Worm (Caenorhabditis elegans) whole organism, L4 larva: Measurements from ENCODE around the gene pqn-16.
A peak's percentile ranks its signal among the peaks of the same experiment; 100 is the strongest.

ENCODE experiments used
- F26F4.8 ChIP-seq: fragments of 200-800 bp; sonication (Bioruptor generic); conservative IDR thresholded peaks from 2 replicates; pipeline ENCODE4 v1.3.6; 2022; ENCODE audit warnings: missing genetic modification characterization, missing compliant biosample characterization
- F37D6.2 ChIP-seq: sonication (generic microtip); optimal IDR thresholded peaks from 2 replicates; lab custom pipeline; 2016; ENCODE audit warnings: mild to moderate bottlenecking, missing genetic modification characterization, missing compliant biosample characterization
- F49E8.2 ChIP-seq: sonication (generic microtip); optimal IDR thresholded peaks from 2 replicates; lab custom pipeline; 2016; ENCODE audit warnings: missing compliant biosample characterization, mild to moderate bottlenecking, missing genetic modification characterization, borderline replicate concordance
- Y48G9A.11 ChIP-seq: fragments of 200-800 bp; sonication (Bioruptor generic); IDR thresholded peaks from 2 replicates; pipeline ENCODE4 v1.3.6; 2022; ENCODE audit warnings: missing genetic modification reagents, missing genetic modification characterization, missing compliant biosample characterization
- ZK546.5 ChIP-seq, 2 experiments: sonication (generic microtip); optimal IDR thresholded peaks; 2 replicates each; lab custom pipeline; 2017; ENCODE audit warnings: missing biosample characterization in 2 of 2, missing genetic modification characterization in 2 of 2
- aha-1 ChIP-seq: fragments of 150-350 bp; peaks from one replicate; lab custom pipeline; 2014; ENCODE audit warnings: missing biosample characterization, missing genetic modification characterization
- ama-1 ChIP-seq: fragments of 150-350 bp; optimal IDR thresholded peaks from 2 replicates; lab custom pipeline; 2014; ENCODE audit warnings: inconsistent platforms, mixed read lengths
- arid-1 ChIP-seq: fragments of 200-800 bp; sonication (Bioruptor generic); conservative IDR thresholded peaks from 2 replicates; pipeline ENCODE4 v1.3.6; 2022; ENCODE audit warnings: missing genetic modification reagents, missing genetic modification characterization, missing compliant biosample characterization
- attf-4 ChIP-seq: sonication (generic microtip); optimal IDR thresholded peaks from 3 replicates; lab custom pipeline; 2017; ENCODE audit warnings: missing biosample characterization, missing genetic modification characterization
- ceh-62 ChIP-seq: sonication (generic microtip); optimal IDR thresholded peaks from 2 replicates; lab custom pipeline; 2017; ENCODE audit warnings: missing biosample characterization, missing genetic modification characterization
- ceh-82 ChIP-seq: sonication (generic microtip); optimal IDR thresholded peaks from 2 replicates; lab custom pipeline; 2017; ENCODE audit warnings: missing biosample characterization, missing genetic modification characterization
- ces-1 ChIP-seq: fragments of 150-350 bp; sonication (generic microtip); optimal IDR thresholded peaks from 4 replicates; lab custom pipeline; 2014; ENCODE audit warnings: missing biosample characterization, missing genetic modification reagents, missing genetic modification characterization
- ctbp-1 ChIP-seq: fragments of 200-800 bp; sonication (Bioruptor generic); IDR thresholded peaks from 2 replicates; pipeline ENCODE4 v1.3.6; 2022; ENCODE audit warnings: missing genetic modification reagents, missing genetic modification characterization, missing compliant biosample characterization
- dmd-6 ChIP-seq: fragments of 200-800 bp; sonication (Bioruptor generic); IDR thresholded peaks from 2 replicates; pipeline ENCODE4 v1.3.6; 2022; ENCODE audit warnings: missing genetic modification reagents, missing genetic modification characterization, missing compliant biosample characterization
- dve-1 ChIP-seq: sonication (generic microtip); optimal IDR thresholded peaks from 2 replicates; lab custom pipeline; 2017; ENCODE audit warnings: antibody characterized with exemption, mild to moderate bottlenecking, missing genetic modification characterization, missing compliant biosample characterization; ENCODE audit not compliant: insufficient read depth
- egl-27 ChIP-seq: sonication (generic microtip); optimal IDR thresholded peaks from 3 replicates; lab custom pipeline; 2017; ENCODE audit warnings: missing biosample characterization, missing genetic modification reagents, missing genetic modification characterization
- egl-43 ChIP-seq: fragments of 200-800 bp; sonication (Bioruptor generic); IDR thresholded peaks from 2 replicates; pipeline ENCODE4 v1.3.6; 2022; ENCODE audit warnings: missing genetic modification reagents, missing genetic modification characterization, missing compliant biosample characterization
- fkh-10 ChIP-seq: fragments of 150-350 bp; optimal IDR thresholded peaks from 2 replicates; lab custom pipeline; 2014; ENCODE audit warnings: missing biosample characterization, missing genetic modification reagents, missing genetic modification characterization
- fos-1 ChIP-seq: fragments of 150-350 bp; optimal IDR thresholded peaks from 2 replicates; lab custom pipeline; 2014; ENCODE audit warnings: missing biosample characterization, missing genetic modification characterization
- hlh-11 ChIP-seq: fragments of 200-800 bp; sonication (Bioruptor generic); optimal IDR thresholded peaks from 2 replicates; lab custom pipeline; 2018; ENCODE audit warnings: mild to moderate bottlenecking, missing genetic modification characterization, missing compliant biosample characterization
- hlh-30 ChIP-seq: sonication (generic microtip); optimal IDR thresholded peaks from 2 replicates; lab custom pipeline; 2017; ENCODE audit warnings: antibody characterized with exemption, mild to moderate bottlenecking, missing genetic modification characterization, missing compliant biosample characterization; ENCODE audit not compliant: insufficient read depth
- hmg-1.1 ChIP-seq: fragments of 200-800 bp; sonication (Bioruptor generic); IDR thresholded peaks from 2 replicates; pipeline ENCODE4 v1.3.6; 2022; ENCODE audit warnings: missing genetic modification reagents, missing genetic modification characterization, missing compliant biosample characterization
- lim-7 ChIP-seq: fragments of 200-800 bp; sonication (Bioruptor generic); IDR thresholded peaks from 2 replicates; pipeline ENCODE4 v1.3.6; 2022; ENCODE audit warnings: missing genetic modification characterization, missing compliant biosample characterization
- mxl-2 ChIP-seq: fragments of 200-800 bp; sonication (Bioruptor generic); conservative IDR thresholded peaks from 2 replicates; pipeline ENCODE4 v1.3.6; 2022; ENCODE audit warnings: missing genetic modification reagents, missing genetic modification characterization, missing compliant biosample characterization
- nhr-11 ChIP-seq: fragments of 150-350 bp; optimal IDR thresholded peaks from 2 replicates; lab custom pipeline; 2014; ENCODE audit warnings: missing biosample characterization, missing genetic modification characterization
- nhr-237 ChIP-seq: sonication (generic microtip); optimal IDR thresholded peaks from 2 replicates; lab custom pipeline; 2017; ENCODE audit warnings: missing biosample characterization, missing genetic modification characterization
- nhr-28 ChIP-seq: fragments of 150-350 bp; optimal IDR thresholded peaks from 2 replicates; lab custom pipeline; 2014; ENCODE audit warnings: missing biosample characterization, missing genetic modification characterization
- nhr-42 ChIP-seq: fragments of 200-800 bp; sonication (Bioruptor generic); IDR thresholded peaks from 2 replicates; pipeline ENCODE4 v1.3.6; 2022; ENCODE audit warnings: missing genetic modification characterization, missing compliant biosample characterization
- nhr-48 ChIP-seq: sonication (generic microtip); optimal IDR thresholded peaks from 2 replicates; lab custom pipeline; 2016; ENCODE audit warnings: mild to moderate bottlenecking, missing genetic modification characterization, missing compliant biosample characterization
- nhr-77 ChIP-seq: fragments of 150-350 bp; optimal IDR thresholded peaks from 2 replicates; lab custom pipeline; 2014; ENCODE audit warnings: missing biosample characterization, missing genetic modification characterization
- pha-4 ChIP-seq, 2 experiments: fragments of 150-350 bp in 1 of 2; fragments of 200-800 bp in 1 of 2; sonication (Bioruptor generic) in 1 of 2; IDR thresholded peaks in 1 of 2; optimal IDR thresholded peaks in 1 of 2; 2 replicates each; pipeline versions ENCODE4 v1.3.6 to Lab custom; 2014 to 2022; ENCODE audit warnings: missing genetic modification characterization in 2 of 2, missing genetic modification reagents in 2 of 2, missing biosample characterization in 1 of 2, missing compliant biosample characterization in 1 of 2
- php-3 ChIP-seq: fragments of 200-800 bp; sonication (Bioruptor generic); IDR thresholded peaks from 2 replicates; pipeline ENCODE4 v1.3.6; 2022; ENCODE audit warnings: missing genetic modification reagents, missing genetic modification characterization, missing compliant biosample characterization
- pqm-1 ChIP-seq: sonication (generic microtip); optimal IDR thresholded peaks from 2 replicates; lab custom pipeline; 2017; ENCODE audit warnings: missing biosample characterization, missing genetic modification characterization
- skn-1 ChIP-seq: fragments of 150-350 bp; optimal IDR thresholded peaks from 2 replicates; lab custom pipeline; 2014; ENCODE audit warnings: missing biosample characterization, missing genetic modification characterization
- snpc-1.2 ChIP-seq: fragments of 200-800 bp; sonication (Bioruptor generic); IDR thresholded peaks from 2 replicates; pipeline ENCODE4 v1.3.6; 2022; ENCODE audit warnings: missing genetic modification reagents, missing genetic modification characterization, missing compliant biosample characterization
- spr-1 ChIP-seq: sonication (generic microtip); optimal IDR thresholded peaks from 2 replicates; lab custom pipeline; 2016; ENCODE audit warnings: mild to moderate bottlenecking, missing genetic modification characterization, missing compliant biosample characterization
- tag-97 ChIP-seq: fragments of 200-800 bp; sonication (Bioruptor generic); IDR thresholded peaks from 2 replicates; pipeline ENCODE4 v1.3.6; 2022; ENCODE audit warnings: missing genetic modification characterization, missing compliant biosample characterization
- tra-1 ChIP-seq: fragments of 200-800 bp; sonication (Bioruptor generic); IDR thresholded peaks from 2 replicates; pipeline ENCODE4 v1.3.6; 2022; ENCODE audit warnings: missing genetic modification reagents, missing genetic modification characterization, missing compliant biosample characterization
- unc-62 ChIP-seq, 3 experiments: fragments of 150-350 bp in 1 of 3; sonication (generic microtip); optimal IDR thresholded peaks in 2 of 3; peaks in 1 of 3; 1 replicate in 1 of 3; 2 replicates in 2 of 3; lab custom pipeline; 2014 to 2017; ENCODE audit warnings: missing biosample characterization in 3 of 3, missing genetic modification characterization in 3 of 3, missing genetic modification reagents in 3 of 3, missing genotype in 1 of 3
- vab-7 ChIP-seq: fragments of 200-800 bp; sonication (Bioruptor generic); IDR thresholded peaks from 2 replicates; pipeline ENCODE4 v1.3.6; 2022; ENCODE audit warnings: missing genetic modification reagents, missing genetic modification characterization, missing compliant biosample characterization
- zfp-3 ChIP-seq: fragments of 200-800 bp; sonication (Bioruptor generic); conservative IDR thresholded peaks from 2 replicates; pipeline ENCODE4 v1.3.6; 2022; ENCODE audit warnings: missing genetic modification reagents, missing genetic modification characterization, missing compliant biosample characterization
- zip-11 ChIP-seq: fragments of 200-800 bp; sonication (Bioruptor generic); IDR thresholded peaks from 2 replicates; pipeline ENCODE4 v1.3.6; 2022; ENCODE audit warnings: missing genetic modification characterization, missing compliant biosample characterization
- zip-2 ChIP-seq: fragments of 150-350 bp; optimal IDR thresholded peaks from 2 replicates; lab custom pipeline; 2014; ENCODE audit warnings: missing biosample characterization, missing genetic modification characterization
- ztf-11 ChIP-seq: fragments of 150-350 bp; optimal IDR thresholded peaks from 2 replicates; lab custom pipeline; 2014; ENCODE audit warnings: missing biosample characterization, missing genetic modification characterization

Gene pqn-16

DNA sequence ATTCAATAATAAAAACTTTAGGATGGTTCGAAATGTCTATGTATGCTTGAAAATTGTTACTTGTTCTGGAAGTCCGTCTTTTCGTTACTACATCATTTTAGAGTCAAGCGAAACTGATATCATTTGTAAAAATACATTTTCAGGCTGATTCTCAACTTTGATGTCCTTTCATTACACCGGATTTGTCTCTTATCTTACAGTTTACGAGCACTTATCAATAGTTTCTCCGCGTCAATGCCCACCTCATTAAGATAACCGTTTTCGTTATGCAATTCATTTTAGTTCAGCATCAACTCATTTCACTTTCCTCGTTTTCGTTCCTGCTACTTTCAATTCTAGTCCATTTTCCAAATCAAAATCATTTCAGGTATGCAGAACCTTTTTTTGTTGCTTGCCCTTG lies 28.8 kb downstream of the pqn-16 start, which contains the start of gene asp-2 (continued):
- TF ChIP-seq pha-4 (GFP tag; IDR thresholded peaks at IDR 0.05; lab: Robert Waterston, UW) (no peak), pha-4 (tag; optimal IDR thresholded peaks at IDR 0.05; lab: Kevin White, UChicago) (no peak), ceh-62 (tag; lab: Kevin White, UChicago) (no peak), arid-1 (GFP tag; lab: Robert Waterston, UW) (no peak), F37D6.2 (tag; lab: Kevin White, UChicago) (no peak), nhr-48 (tag; lab: Kevin White, UChicago) (no peak), mxl-2 (GFP tag; lab: Robert Waterston, UW) (no peak), dve-1 (tag; lab: Kevin White, UChicago) (peak; percentile 74), ZK546.5 (tag; optimal IDR thresholded peaks at IDR 0.05; lab: Kevin White, UChicago) (no peak), spr-1 (tag; lab: Kevin White, UChicago) (no peak), zip-2 (tag; lab: Kevin White, UChicago) (no peak), pqm-1 (tag; lab: Kevin White, UChicago) (peak; percentile 95), hlh-11 (peak; percentile 57), lim-7 (GFP tag; lab: Robert Waterston, UW) (no peak), vab-7 (GFP tag; lab: Robert Waterston, UW) (no peak), zip-11 (no peak), F49E8.2 (tag; lab: Kevin White, UChicago) (no peak), aha-1 (no peak), ces-1 (GFP tag; lab: Kevin White, UChicago) (no peak), egl-27 (no peak), tra-1 (GFP tag; lab: Robert Waterston, UW) (peak; percentile 28; the same call in 1 of the 2 replicates), hlh-30 (tag; lab: Kevin White, UChicago) (no peak), fkh-10 (GFP tag; lab: Kevin White, UChicago) (no peak), php-3 (0 out of 2 replicates have a peak, but pooled peaks have one; percentile 53), dmd-6 (GFP tag; lab: Robert Waterston, UW) (peak; percentile 69), egl-43 (GFP tag; lab: Robert Waterston, UW) (no peak), nhr-11 (tag; lab: Kevin White, UChicago) (no peak), Y48G9A.11 (GFP tag; lab: Robert Waterston, UW) (no peak), nhr-42 (GFP tag; lab: Robert Waterston, UW) (no peak), snpc-1.2 (GFP tag; lab: Robert Waterston, UW) (no peak), fos-1 (tag; lab: Kevin White, UChicago) (no peak), ctbp-1 (GFP tag; lab: Robert Waterston, UW) (no peak), nhr-77 (tag; lab: Kevin White, UChicago) (peak; percentile 20), ztf-11 (tag; lab: Kevin White, UChicago) (no peak), attf-4 (tag; lab: Kevin White, UChicago) (no peak), ceh-82 (no peak), nhr-28 (peak; percentile 68), skn-1 (tag; lab: Kevin White, UChicago) (no peak), F26F4.8 (no peak), nhr-237 (tag; lab: Kevin White, UChicago) (no peak), tag-97 (GFP tag; lab: Robert Waterston, UW) (no peak), ama-1 (lab: Kevin White, UChicago) (no peak), hmg-1.1 (no peak), zfp-3 (no peak), unc-62 (GFP tag; optimal IDR thresholded peaks at IDR 0.05 in 1 of 2; lab: Kevin White, UChicago) (no peak), unc-62 (tag; optimal IDR thresholded peaks at IDR 0.05; lab: Kevin White, UChicago) (no peak)
- TF ChIP-seq, all 104 proteins: peak for 9
